Fruit fly (Drosophila melanogaster): ENCODE data around the gene CalpC.

The CalpC gene

DNA sequence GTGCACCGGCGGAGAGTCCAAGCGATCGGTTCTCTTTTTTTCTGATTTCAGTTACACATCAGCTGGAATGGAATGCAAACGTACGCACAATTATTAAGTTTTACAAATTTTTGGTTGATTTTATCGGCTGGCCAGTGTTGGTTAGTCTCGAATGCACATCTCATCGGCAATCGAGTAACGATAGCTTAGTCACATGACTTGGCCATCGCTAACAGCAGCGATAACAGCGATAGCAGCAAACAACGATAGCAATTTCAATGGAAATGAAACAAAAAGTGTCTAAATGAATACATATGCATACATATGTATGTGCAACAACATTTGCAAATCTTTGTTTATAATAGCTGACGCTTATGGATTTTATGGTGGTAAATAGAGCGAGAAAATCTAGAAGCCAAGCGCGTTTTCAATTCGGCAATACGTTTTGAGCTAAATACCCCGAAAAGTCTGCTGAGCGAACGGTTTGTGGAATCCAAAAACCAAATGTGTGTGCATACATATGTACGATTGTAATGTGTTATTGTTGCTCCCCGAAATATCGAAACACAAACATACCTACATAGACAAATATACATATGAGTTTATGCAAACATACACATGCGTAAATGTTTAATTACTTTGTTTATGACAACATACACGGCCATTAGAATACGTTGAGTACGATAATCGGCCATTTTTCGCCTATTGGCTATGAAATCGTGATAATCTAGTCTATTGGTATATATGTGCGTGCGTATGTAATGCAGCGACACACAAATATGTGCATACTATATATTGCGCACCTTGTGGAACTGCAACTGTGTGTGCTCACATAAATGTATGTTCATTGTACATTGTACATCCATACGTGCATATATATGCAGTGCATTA, 28.9 kb upstream of the CalpC start, which contains the start of gene CG3632 (continued):
- no peak for TF ChIP-seq D19B (GFP tag; optimal IDR thresholded peaks at IDR 0.05)
- no peak for TF ChIP-seq danr (GFP tag; IDR thresholded peaks at IDR 0.05)
- no peak for TF ChIP-seq NC2α (GFP tag; optimal IDR thresholded peaks at IDR 0.05)
- no peak for TF ChIP-seq tio (GFP tag; optimal IDR thresholded peaks at IDR 0.05)
- TF ChIP-seq CG3847 (GFP tag; IDR thresholded peaks at IDR 0.05): peak; percentile 67
- peak; percentile 64 for TF ChIP-seq gro (GFP tag; optimal IDR thresholded peaks at IDR 0.05)
- TF ChIP-seq CG31224 (GFP tag; IDR thresholded peaks at IDR 0.05): no peak
- no peak for TF ChIP-seq CG6854 (GFP tag; optimal IDR thresholded peaks at IDR 0.05)
- TF ChIP-seq hb (GFP tag; IDR thresholded peaks at IDR 0.05; ENCODE audit: partially characterized antibody): peak; percentile 85
- TF ChIP-seq CG15696 (tag; optimal IDR thresholded peaks at IDR 0.05): no peak
- no peak for TF ChIP-seq exex (tag; optimal IDR thresholded peaks at IDR 0.05)
- TF ChIP-seq Xrp1 (GFP tag; IDR thresholded peaks at IDR 0.05): peak; percentile 54; the same call in 1 of the 2 replicates
- TF ChIP-seq lilli (GFP tag; optimal IDR thresholded peaks at IDR 0.05): peak; percentile 77
- TF ChIP-seq pfk (GFP tag; optimal IDR thresholded peaks at IDR 0.05): peak; percentile 88
- no peak for TF ChIP-seq CG11093 (GFP tag; IDR thresholded peaks at IDR 0.05)
- TF ChIP-seq E2f2 (GFP tag; IDR thresholded peaks at IDR 0.05): no peak; the same call in 1 of the 2 replicates
- no peak for TF ChIP-seq CG32772 (GFP tag; IDR thresholded peaks at IDR 0.05)
- TF ChIP-seq lmd (GFP tag; IDR thresholded peaks at IDR 0.05): no peak; the same call in 1 of the 2 replicates
- TF ChIP-seq CG14014 (GFP tag; IDR thresholded peaks at IDR 0.05): no peak
- TF ChIP-seq CG9215 (GFP tag; IDR thresholded peaks at IDR 0.05): no peak

DNA sequence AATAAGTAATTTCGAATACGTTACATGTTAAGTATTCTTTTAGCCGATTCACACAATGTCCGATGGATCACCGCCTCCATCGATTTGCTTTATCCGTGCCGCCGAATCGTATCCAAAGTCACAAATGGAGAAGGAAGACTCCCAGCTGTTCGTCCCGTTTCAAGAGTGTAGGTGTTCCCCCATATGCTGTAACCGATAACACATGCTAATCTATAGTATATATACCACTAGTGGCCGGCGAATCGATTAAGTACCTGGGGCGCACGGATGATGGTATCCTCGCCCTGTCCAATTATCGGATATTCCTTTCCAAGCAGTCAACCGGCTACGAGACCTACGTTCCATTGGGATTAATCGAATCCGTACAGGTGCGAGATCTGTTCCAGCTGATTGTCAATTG, 27.9 kb upstream of the CalpC start, which contains the start of gene ERp44:
ERp44 (minus strand) TSS at position 101 of the 400 bp plus-strand sequence.
- TF ChIP-seq MBD-R2 (GFP tag; IDR thresholded peaks at IDR 0.05): no peak
- no peak for TF ChIP-seq Abd-B (GFP tag; optimal IDR thresholded peaks at IDR 0.05)
- TF ChIP-seq sd (tag; optimal IDR thresholded peaks at IDR 0.05): no peak
- no peak for TF ChIP-seq sisA (GFP tag; IDR thresholded peaks at IDR 0.05)
- no peak for TF ChIP-seq CG15514 (GFP tag; optimal IDR thresholded peaks at IDR 0.05)
- TF ChIP-seq crp (GFP tag; optimal IDR thresholded peaks at IDR 0.05): no peak
- no peak for TF ChIP-seq Dip3 (GFP tag; optimal IDR thresholded peaks at IDR 0.05)
- TF ChIP-seq twi (tag; optimal IDR thresholded peaks at IDR 0.05): no peak
- TF ChIP-seq Hr78 (GFP tag; optimal IDR thresholded peaks at IDR 0.05): no peak
- no peak for TF ChIP-seq ab (GFP tag; optimal IDR thresholded peaks at IDR 0.05)
- TF ChIP-seq Asciz (GFP tag; optimal IDR thresholded peaks at IDR 0.05): no peak
- TF ChIP-seq CG11695 (GFP tag; IDR thresholded peaks at IDR 0.05): no peak
- no peak for TF ChIP-seq fd96Cb (tag; optimal IDR thresholded peaks at IDR 0.05)
- no peak for TF ChIP-seq Blimp-1 (GFP tag; optimal IDR thresholded peaks at IDR 0.05)
- no peak for TF ChIP-seq E2f2 (GFP tag; IDR thresholded peaks at IDR 0.05)
- TF ChIP-seq dimm (GFP tag; IDR thresholded peaks at IDR 0.05): no peak
- TF ChIP-seq CG3407 (GFP tag; optimal IDR thresholded peaks at IDR 0.05): no peak

DNA sequence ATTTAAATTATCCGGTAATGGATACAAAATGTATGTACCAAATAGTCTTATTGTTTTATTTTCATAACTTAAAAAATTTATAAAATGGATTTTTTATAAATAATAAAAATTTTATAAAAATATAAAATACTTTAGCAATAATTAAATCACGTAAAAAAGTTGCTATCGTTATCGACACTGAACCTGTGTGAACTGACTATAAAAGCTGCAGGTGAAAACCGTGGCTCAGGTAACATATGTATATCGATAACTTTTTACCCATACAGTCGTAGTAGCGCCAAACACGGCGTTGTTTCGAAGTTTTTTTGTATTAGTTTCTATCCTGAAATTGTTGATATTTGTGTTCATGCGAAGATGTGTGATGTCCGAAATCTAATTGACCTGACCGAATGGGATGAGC, 21.9 kb upstream of the CalpC start, which contains the start of gene CG3679:
CG3679 (plus strand) TSS at position 235 of the 400 bp plus-strand sequence.
- TF ChIP-seq unc-4 (GFP tag; IDR thresholded peaks at IDR 0.05; ENCODE audit: partially characterized antibody): peak; percentile 62; the same call in 1 of the 2 replicates
- no peak for TF ChIP-seq ab (GFP tag; optimal IDR thresholded peaks at IDR 0.05)
- no peak for TF ChIP-seq ham (GFP tag; IDR thresholded peaks at IDR 0.05)
- TF ChIP-seq CG14667 (GFP tag; IDR thresholded peaks at IDR 0.05): no peak
- no peak for TF ChIP-seq salm (tag; optimal IDR thresholded peaks at IDR 0.05)
- TF ChIP-seq CG2116 (GFP tag; optimal IDR thresholded peaks at IDR 0.05): peak; percentile 75
- no peak for TF ChIP-seq slbo (GFP tag; IDR thresholded peaks at IDR 0.05)
- no peak for TF ChIP-seq CG17361 (GFP tag; IDR thresholded peaks at IDR 0.05)
- TF ChIP-seq crp (GFP tag; optimal IDR thresholded peaks at IDR 0.05): no peak
- TF ChIP-seq Dad (GFP tag; optimal IDR thresholded peaks at IDR 0.05): no peak
- TF ChIP-seq CG1602 (GFP tag; optimal IDR thresholded peaks at IDR 0.05): no peak
- TF ChIP-seq CG30020 (tag; optimal IDR thresholded peaks at IDR 0.05): peak; percentile 93
- TF ChIP-seq CG32532 (GFP tag; IDR thresholded peaks at IDR 0.05): no peak
- no peak for TF ChIP-seq CG4282 (GFP tag; optimal IDR thresholded peaks at IDR 0.05)
- TF ChIP-seq HmgZ (tag; optimal IDR thresholded peaks at IDR 0.05): no peak
